Worm (Caenorhabditis elegans) whole organism, young adult: ENCODE measurements around the gene C33C12.1.

Source experiments
- B0019.2 ChIP-seq: fragments of 200-800 bp; sonication (Bioruptor generic); conservative IDR thresholded peaks from 2 replicates; pipeline ENCODE4 v1.3.6; 2022; ENCODE audit warnings: missing genetic modification reagents, missing genetic modification characterization, missing compliant biosample characterization
- B0336.3 ChIP-seq: fragments of 200-800 bp; sonication (Bioruptor generic); IDR thresholded peaks from 2 replicates; pipeline ENCODE4 v1.3.6; 2022; ENCODE audit warnings: missing genetic modification characterization, missing compliant biosample characterization
- D2030.7 ChIP-seq: fragments of 200-800 bp; sonication (Bioruptor generic); IDR thresholded peaks from 2 replicates; pipeline ENCODE4 v1.3.6; 2022; ENCODE audit warnings: missing genetic modification reagents, missing genetic modification characterization, missing compliant biosample characterization
- F22D6.2 ChIP-seq: sonication (generic microtip); optimal IDR thresholded peaks from 2 replicates; lab custom pipeline; 2016; ENCODE audit warnings: mild to moderate bottlenecking, missing genetic modification characterization, missing compliant biosample characterization
- F33H1.4 ChIP-seq: fragments of 200-800 bp; sonication (Bioruptor generic); IDR thresholded peaks from 2 replicates; pipeline ENCODE4 v1.3.6; 2022; ENCODE audit warnings: missing genetic modification reagents, missing genetic modification characterization, missing compliant biosample characterization
- T26A5.8 ChIP-seq: sonication (generic microtip); optimal IDR thresholded peaks from 2 replicates; lab custom pipeline; 2016; ENCODE audit warnings: missing genetic modification characterization, missing compliant biosample characterization
- Y53F4B.3 ChIP-seq: fragments of 200-800 bp; sonication (Bioruptor generic); IDR thresholded peaks from 2 replicates; pipeline ENCODE4 v1.3.6; 2022; ENCODE audit warnings: missing genetic modification reagents, missing genetic modification characterization, missing compliant biosample characterization
- ZK185.1 ChIP-seq: sonication (generic microtip); optimal IDR thresholded peaks from 2 replicates; lab custom pipeline; 2016; ENCODE audit warnings: mild to moderate bottlenecking, missing genetic modification characterization, missing compliant biosample characterization; ENCODE audit not compliant: poor library complexity, severe bottlenecking
- akir-1 ChIP-seq: fragments of 200-800 bp; sonication (Bioruptor generic); optimal IDR thresholded peaks from 2 replicates; lab custom pipeline; 2018; ENCODE audit warnings: mild to moderate bottlenecking, missing genetic modification characterization, moderate library complexity, missing compliant biosample characterization
- bed-1 ChIP-seq: fragments of 200-800 bp; sonication (Bioruptor generic); IDR thresholded peaks from 2 replicates; pipeline ENCODE4 v1.3.6; 2022; ENCODE audit warnings: missing genetic modification reagents, missing genetic modification characterization, missing compliant biosample characterization
- ceh-27 ChIP-seq: fragments of 200-800 bp; sonication (Bioruptor generic); optimal IDR thresholded peaks from 2 replicates; lab custom pipeline; 2018; ENCODE audit warnings: mild to moderate bottlenecking, missing genetic modification characterization, moderate library complexity, missing compliant biosample characterization
- ceh-58 ChIP-seq: fragments of 200-800 bp; sonication (Bioruptor generic); IDR thresholded peaks from 2 replicates; pipeline ENCODE4 v1.3.6; 2022; ENCODE audit warnings: missing genetic modification characterization, missing compliant biosample characterization
- chd-7 ChIP-seq: sonication (generic microtip); optimal IDR thresholded peaks from 2 replicates; lab custom pipeline; 2016; ENCODE audit warnings: mild to moderate bottlenecking, missing genetic modification characterization, moderate library complexity, missing compliant biosample characterization
- die-1 ChIP-seq: sonication (generic microtip); optimal IDR thresholded peaks from 2 replicates; lab custom pipeline; 2016; ENCODE audit warnings: missing genotype, mild to moderate bottlenecking, missing genetic modification characterization, missing compliant biosample characterization
- dox-1 ChIP-seq: fragments of 200-800 bp; sonication (Bioruptor generic); IDR thresholded peaks from 2 replicates; pipeline ENCODE4 v1.3.6; 2022; ENCODE audit warnings: missing genetic modification reagents, missing genetic modification characterization, missing compliant biosample characterization
- egl-18 ChIP-seq: fragments of 200-800 bp; sonication (Bioruptor generic); IDR thresholded peaks from 2 replicates; pipeline ENCODE4 v1.3.6; 2022; ENCODE audit warnings: missing genetic modification reagents, missing genetic modification characterization, missing compliant biosample characterization
- egl-44 ChIP-seq: fragments of 200-800 bp; sonication (Bioruptor generic); IDR thresholded peaks from 2 replicates; pipeline ENCODE4 v1.3.6; 2022; ENCODE audit warnings: missing genetic modification reagents, missing genetic modification characterization, missing compliant biosample characterization
- egrh-3 ChIP-seq: fragments of 200-800 bp; sonication (Bioruptor generic); IDR thresholded peaks from 2 replicates; pipeline ENCODE4 v1.3.6; 2022; ENCODE audit warnings: missing genetic modification reagents, missing genetic modification characterization, missing compliant biosample characterization
- fkh-3 ChIP-seq: sonication (generic microtip); optimal IDR thresholded peaks from 2 replicates; lab custom pipeline; 2016; ENCODE audit warnings: mild to moderate bottlenecking, missing genetic modification characterization, missing compliant biosample characterization
- gei-17 ChIP-seq: fragments of 200-800 bp; sonication (Bioruptor generic); optimal IDR thresholded peaks from 2 replicates; lab custom pipeline; 2018; ENCODE audit warnings: mild to moderate bottlenecking, missing genetic modification characterization, missing compliant biosample characterization
- hmg-1.2 ChIP-seq: fragments of 200-800 bp; sonication (Bioruptor generic); IDR thresholded peaks from 2 replicates; pipeline ENCODE4 v1.3.6; 2022; ENCODE audit warnings: missing genetic modification reagents, missing genetic modification characterization, missing compliant biosample characterization
- hrde-1 ChIP-seq: sonication (generic microtip); optimal IDR thresholded peaks from 2 replicates; lab custom pipeline; 2016; ENCODE audit warnings: missing genetic modification characterization, mild to moderate bottlenecking, missing compliant biosample characterization, moderate library complexity, missing genotype, missing genetic modification reagents, borderline replicate concordance
- lin-40 ChIP-seq: sonication (generic microtip); optimal IDR thresholded peaks from 2 replicates; lab custom pipeline; 2016; ENCODE audit warnings: missing genetic modification characterization, mild to moderate bottlenecking, missing compliant biosample characterization, missing genotype, missing genetic modification reagents
- lin-54 ChIP-seq: fragments of 200-800 bp; sonication (Bioruptor generic); optimal IDR thresholded peaks from 2 replicates; lab custom pipeline; 2018; ENCODE audit warnings: mild to moderate bottlenecking, missing genetic modification characterization, missing compliant biosample characterization
- lsl-1 ChIP-seq: fragments of 200-800 bp; sonication (Bioruptor generic); optimal IDR thresholded peaks from 2 replicates; lab custom pipeline; 2018; ENCODE audit warnings: mild to moderate bottlenecking, missing genetic modification characterization, moderate library complexity, missing compliant biosample characterization
- lsy-27 ChIP-seq: sonication (generic microtip); optimal IDR thresholded peaks from 2 replicates; lab custom pipeline; 2017; ENCODE audit warnings: missing genetic modification characterization, mild to moderate bottlenecking, missing compliant biosample characterization, antibody characterized with exemption, missing genotype, borderline replicate concordance; ENCODE audit not compliant: insufficient read depth
- madf-10 ChIP-seq: sonication (generic microtip); optimal IDR thresholded peaks from 2 replicates; lab custom pipeline; 2016; ENCODE audit warnings: mild to moderate bottlenecking, missing genetic modification characterization, missing compliant biosample characterization
- madf-3 ChIP-seq: fragments of 200-800 bp; sonication (Bioruptor generic); IDR thresholded peaks from 2 replicates; pipeline ENCODE4 v1.3.6; 2022; ENCODE audit warnings: missing genetic modification reagents, missing genetic modification characterization, missing compliant biosample characterization
- madf-6 ChIP-seq: fragments of 200-800 bp; sonication (Bioruptor generic); IDR thresholded peaks from 2 replicates; pipeline ENCODE4 v1.3.6; 2022; ENCODE audit warnings: missing genetic modification reagents, missing genetic modification characterization, missing compliant biosample characterization
- madf-8 ChIP-seq: fragments of 200-800 bp; sonication (Bioruptor generic); conservative IDR thresholded peaks from 2 replicates; pipeline ENCODE4 v1.3.6; 2022; ENCODE audit warnings: missing genetic modification reagents, missing genetic modification characterization, missing compliant biosample characterization
- mcd-1 ChIP-seq: fragments of 200-800 bp; sonication (Bioruptor generic); IDR thresholded peaks from 2 replicates; pipeline ENCODE4 v1.3.6; 2022; ENCODE audit warnings: missing genetic modification reagents, missing genetic modification characterization, missing compliant biosample characterization
- mxl-1 ChIP-seq: sonication (generic microtip); optimal IDR thresholded peaks from 2 replicates; lab custom pipeline; 2016; ENCODE audit warnings: missing genetic modification characterization, missing compliant biosample characterization
- nhr-120 ChIP-seq: fragments of 200-800 bp; sonication (Bioruptor generic); IDR thresholded peaks from 2 replicates; pipeline ENCODE4 v1.3.6; 2022; ENCODE audit warnings: missing genetic modification characterization, missing compliant biosample characterization
- nhr-90 ChIP-seq: sonication (generic microtip); optimal IDR thresholded peaks from 2 replicates; lab custom pipeline; 2016; ENCODE audit warnings: missing genotype, mild to moderate bottlenecking, missing genetic modification characterization, missing compliant biosample characterization
- pbrm-1 ChIP-seq: fragments of 200-800 bp; sonication (Bioruptor generic); IDR thresholded peaks from 2 replicates; pipeline ENCODE4 v1.3.6; 2022; ENCODE audit warnings: missing genetic modification reagents, missing genetic modification characterization, missing compliant biosample characterization
- snpc-1.1 ChIP-seq: sonication (generic microtip); optimal IDR thresholded peaks from 2 replicates; lab custom pipeline; 2017; ENCODE audit warnings: missing genetic modification characterization, mild to moderate bottlenecking, missing compliant biosample characterization, antibody characterized with exemption, moderate library complexity, missing genotype, missing genetic modification reagents; ENCODE audit not compliant: insufficient read depth
- snpc-4 ChIP-seq, 5 experiments: fragments of 150-350 bp in 1 of 5; sonication (generic microtip) in 4 of 5; optimal IDR thresholded peaks; 2 replicates each; lab custom pipeline; 2014 to 2018; ENCODE audit warnings: missing genetic modification characterization in 5 of 5, missing biosample characterization in 3 of 5, antibody characterized with exemption in 2 of 5, mild to moderate bottlenecking in 2 of 5, missing compliant biosample characterization in 2 of 5, missing genotype in 2 of 5, moderate library complexity in 2 of 5, missing genetic modification reagents in 1 of 5
- sptf-2 ChIP-seq: fragments of 200-800 bp; sonication (Bioruptor generic); optimal IDR thresholded peaks from 2 replicates; lab custom pipeline; 2018; ENCODE audit warnings: mild to moderate bottlenecking, missing genetic modification characterization, missing compliant biosample characterization
- tbx-9 ChIP-seq: sonication (generic microtip); optimal IDR thresholded peaks from 2 replicates; lab custom pipeline; 2016; ENCODE audit warnings: borderline replicate concordance, missing genetic modification characterization, inconsistent platforms, missing compliant biosample characterization
- unc-130 ChIP-seq: sonication (generic microtip); optimal IDR thresholded peaks from 2 replicates; lab custom pipeline; 2016; ENCODE audit warnings: missing genetic modification reagents, missing genetic modification characterization, missing compliant biosample characterization
- zfh-2 ChIP-seq: fragments of 200-800 bp; sonication (Bioruptor generic); conservative IDR thresholded peaks from 2 replicates; pipeline ENCODE4 v1.3.6; 2022; ENCODE audit warnings: missing genetic modification reagents, missing genetic modification characterization, missing compliant biosample characterization
- ztf-26 ChIP-seq: sonication (generic microtip); optimal IDR thresholded peaks from 2 replicates; lab custom pipeline; 2017; ENCODE audit warnings: missing genetic modification characterization, missing compliant biosample characterization

Gene C33C12.1

ce11 chrII:2221196-2221896 is 23.3 kb downstream of the C33C12.1 start:
- TF ChIP-seq F22D6.2 (tag; lab: Kevin White, UChicago) (no peak), akir-1 (GFP tag; lab: Kevin White, UChicago) (no peak), zfh-2 (peak; percentile 43; the same call in 1 of the 2 replicates), hmg-1.2 (GFP tag; lab: Robert Waterston, UW) (no peak), nhr-120 (GFP tag; lab: Robert Waterston, UW) (no peak), ztf-26 (no peak), madf-8 (GFP tag; lab: Robert Waterston, UW) (no peak), ZK185.1 (no peak), lsy-27 (no peak), bed-1 (GFP tag; lab: Robert Waterston, UW) (no peak), B0019.2 (no peak), ceh-27 (no peak), lin-40 (tag; lab: Kevin White, UChicago) (no peak), unc-130 (no peak), madf-3 (GFP tag; lab: Robert Waterston, UW) (0 out of 2 replicates have a peak, but pooled peaks have one; percentile 4), chd-7 (tag; lab: Kevin White, UChicago) (no peak), hrde-1 (tag; lab: Kevin White, UChicago) (no peak), egl-18 (GFP tag; lab: Robert Waterston, UW) (no peak), egl-44 (GFP tag; lab: Robert Waterston, UW) (no peak), madf-10 (tag; lab: Kevin White, UChicago) (no peak), pbrm-1 (GFP tag; lab: Robert Waterston, UW) (no peak), egrh-3 (GFP tag; lab: Robert Waterston, UW) (peak; percentile 64; the same call in 1 of the 2 replicates), lin-54 (GFP tag; lab: Kevin White, UChicago) (no peak), snpc-1.1 (tag; lab: Kevin White, UChicago) (no peak), tbx-9 (tag; lab: Kevin White, UChicago) (no peak), ceh-58 (GFP tag; lab: Robert Waterston, UW) (no peak), dox-1 (GFP tag; lab: Robert Waterston, UW) (no peak)

ce11 chrII:2223467-2223866 is 25.4 kb downstream of the C33C12.1 start, which contains the start of gene cbs-2:
cbs-2 (minus strand) TSS chrII:2223567.
- TF ChIP-seq Y53F4B.3 (GFP tag; lab: Robert Waterston, UW) = no peak
- TF ChIP-seq sptf-2 (GFP tag; lab: Kevin White, UChicago) = no peak
- no peak for TF ChIP-seq nhr-90 (tag; lab: Kevin White, UChicago)
- no peak for TF ChIP-seq F33H1.4 (GFP tag; lab: Robert Waterston, UW)
- TF ChIP-seq mxl-1 (tag; lab: Kevin White, UChicago) = no peak
- no peak for TF ChIP-seq hrde-1 (tag; lab: Kevin White, UChicago)
- no peak for TF ChIP-seq die-1 (tag; lab: Kevin White, UChicago)
- TF ChIP-seq B0019.2 = no peak
- no peak for TF ChIP-seq lsl-1 (GFP tag; lab: Kevin White, UChicago)
- TF ChIP-seq madf-8 (GFP tag; lab: Robert Waterston, UW) = no peak
- no peak for TF ChIP-seq madf-6 (GFP tag; lab: Robert Waterston, UW)
- TF ChIP-seq bed-1 (GFP tag; lab: Robert Waterston, UW) = no peak
- TF ChIP-seq snpc-4 (GFP tag; optimal IDR thresholded peaks at IDR 0.05; lab: Kevin White, UChicago) = no peak
- TF ChIP-seq snpc-4 (tag; optimal IDR thresholded peaks at IDR 0.05; lab: Kevin White, UChicago) = no peak
- TF ChIP-seq T26A5.8 = no peak
- no peak for TF ChIP-seq B0336.3 (GFP tag; lab: Robert Waterston, UW)
- no peak for TF ChIP-seq mcd-1
- TF ChIP-seq fkh-3 (tag; lab: Kevin White, UChicago) = no peak
- TF ChIP-seq gei-17 (GFP tag; lab: Kevin White, UChicago) = no peak
- TF ChIP-seq D2030.7 (GFP tag; lab: Robert Waterston, UW) = no peak
- TF ChIP-seq, all 124 proteins: peak for 0
